Fruit fly (Drosophila melanogaster) Kc167 (cell line): ENCODE data around the gene CG15473.

ENCODE experiments used
- Myc ChIP-seq: fragments of >200 bp; optimal IDR thresholded peaks from 2 replicates; lab custom pipeline; 2017; ENCODE audit warnings: missing external identifiers
- Sin3A ChIP-seq: fragments of >200 bp; optimal IDR thresholded peaks from 2 replicates; lab custom pipeline; 2018; ENCODE audit warnings: missing external identifiers
- h ChIP-seq: fragments of >200 bp; optimal IDR thresholded peaks from 3 replicates; lab custom pipeline; 2018; ENCODE audit warnings: missing external identifiers
- insv ChIP-seq: fragments of >200 bp; optimal IDR thresholded peaks from 3 replicates; lab custom pipeline; 2018; ENCODE audit warnings: missing external identifiers
- psq ChIP-seq: fragments of >200 bp; optimal IDR thresholded peaks from 2 replicates; lab custom pipeline; 2017; ENCODE audit warnings: missing external identifiers
- ttk ChIP-seq: sonication (Bioruptor generic); optimal IDR thresholded peaks from 2 replicates; lab custom pipeline; 2017; ENCODE audit warnings: missing external identifiers

dm6 chrX:4671194-4671626 lies 16.9 kb upstream of the CG15473 start:
- TF ChIP-seq insv (lab: Kevin White, UChicago) (no peak), Myc (lab: Kevin White, UChicago) (no peak), h (lab: Kevin White, UChicago) (no peak), Sin3A (no peak), ttk (lab: Kevin White, UChicago) (no peak), psq (lab: Kevin White, UChicago) (no peak)
